Fruit fly (Drosophila melanogaster) whole organism, embryonic: Measurements from ENCODE around the gene mAChR-B.

Source experiments
- Antp ChIP-seq: fragments of 200-800 bp; sonication (Bioruptor generic); optimal IDR thresholded peaks from 3 replicates; lab custom pipeline; 2016; ENCODE audit warnings: missing biosample characterization, missing genetic modification characterization
- CG10274 ChIP-seq: fragments of 200-800 bp; sonication (Bioruptor generic); optimal IDR thresholded peaks from 3 replicates; lab custom pipeline; 2017; ENCODE audit warnings: missing biosample characterization, mild to moderate bottlenecking, missing genetic modification characterization
- CG1602 ChIP-seq: fragments of 200-800 bp; sonication (Bioruptor generic); optimal IDR thresholded peaks from 3 replicates; lab custom pipeline; 2016; ENCODE audit warnings: missing biosample characterization, missing genetic modification characterization
- CG1647 ChIP-seq: fragments of 200-800 bp; sonication (Bioruptor generic); optimal IDR thresholded peaks from 3 replicates; lab custom pipeline; 2016; ENCODE audit warnings: missing biosample characterization, missing genetic modification characterization
- CG2678 ChIP-seq: fragments of 200-800 bp; sonication (Bioruptor generic); optimal IDR thresholded peaks from 3 replicates; lab custom pipeline; 2019; ENCODE audit warnings: missing biosample characterization, mild to moderate bottlenecking, missing genetic modification characterization, moderate library complexity
- CG30403 ChIP-seq: fragments of 200-800 bp; sonication (Bioruptor generic); optimal IDR thresholded peaks from 3 replicates; lab custom pipeline; 2016; ENCODE audit warnings: missing biosample characterization, missing genetic modification characterization
- CG3065 ChIP-seq: fragments of 200-800 bp; sonication (Bioruptor generic); optimal IDR thresholded peaks from 2 replicates; lab custom pipeline; 2016; ENCODE audit warnings: missing biosample characterization, missing genetic modification characterization
- CG34376 ChIP-seq: fragments of 200-800 bp; sonication (Bioruptor generic); optimal IDR thresholded peaks from 2 replicates; lab custom pipeline; 2018; ENCODE audit warnings: missing biosample characterization, mild to moderate bottlenecking, missing genetic modification characterization
- CG4282 ChIP-seq: fragments of 200-800 bp; sonication (Bioruptor generic); optimal IDR thresholded peaks from 2 replicates; lab custom pipeline; 2016; ENCODE audit warnings: missing biosample characterization, missing genetic modification characterization
- CG4707 ChIP-seq: fragments of 200-800 bp; sonication (Bioruptor generic); optimal IDR thresholded peaks from 2 replicates; lab custom pipeline; 2018; ENCODE audit warnings: missing biosample characterization, mild to moderate bottlenecking, missing genetic modification characterization, moderate library complexity
- CG4854 ChIP-seq: fragments of 200-800 bp; sonication (Bioruptor generic); optimal IDR thresholded peaks from 2 replicates; lab custom pipeline; 2016; ENCODE audit warnings: missing biosample characterization, missing genetic modification characterization, inconsistent platforms
- CG5953 ChIP-seq: fragments of 200-800 bp; sonication (Bioruptor generic); IDR thresholded peaks from 2 replicates; pipeline ENCODE4 v1.3.6; 2022; ENCODE audit warnings: missing biosample characterization, missing genetic modification characterization
- CG6254 ChIP-seq: fragments of 200-800 bp; sonication (Bioruptor generic); optimal IDR thresholded peaks from 3 replicates; lab custom pipeline; 2017; ENCODE audit warnings: mild to moderate bottlenecking, missing biosample characterization, missing genetic modification reagents, missing genetic modification characterization
- CG6791 ChIP-seq: fragments of 200-800 bp; sonication (Bioruptor generic); IDR thresholded peaks from 3 replicates; pipeline ENCODE4 v1.3.6; 2022; ENCODE audit warnings: missing biosample characterization, missing genetic modification characterization; ENCODE audit not compliant: partially characterized antibody
- CG7271 ChIP-seq: fragments of 200-800 bp; sonication (Bioruptor generic); optimal IDR thresholded peaks from 2 replicates; lab custom pipeline; 2018; ENCODE audit warnings: missing biosample characterization, mild to moderate bottlenecking, missing genetic modification characterization, moderate library complexity
- CG8388 ChIP-seq: fragments of 200-800 bp; sonication (Bioruptor generic); optimal IDR thresholded peaks from 2 replicates; lab custom pipeline; 2019; ENCODE audit warnings: missing biosample characterization, mild to moderate bottlenecking, missing genetic modification characterization, moderate library complexity
- CG8478 ChIP-seq: fragments of >200 bp; optimal IDR thresholded peaks from 2 replicates; lab custom pipeline; 2018
- CG9437 ChIP-seq: fragments of 200-800 bp; sonication (Bioruptor generic); optimal IDR thresholded peaks from 2 replicates; lab custom pipeline; 2018; ENCODE audit warnings: missing biosample characterization, mild to moderate bottlenecking, missing genetic modification characterization
- CTCF ChIP-seq: fragments of 200-800 bp; sonication (Bioruptor generic); optimal IDR thresholded peaks from 2 replicates; lab custom pipeline; 2017; ENCODE audit warnings: missing biosample characterization, mild to moderate bottlenecking, missing genetic modification characterization, moderate library complexity
- CoRest ChIP-seq: fragments of 200-800 bp; sonication (Bioruptor generic); optimal IDR thresholded peaks from 3 replicates; lab custom pipeline; 2018; ENCODE audit warnings: missing biosample characterization, mild to moderate bottlenecking, missing genetic modification characterization, moderate library complexity
- Dek ChIP-seq: fragments of 200-800 bp; sonication (Bioruptor generic); optimal IDR thresholded peaks from 3 replicates; lab custom pipeline; 2019; ENCODE audit warnings: missing biosample characterization, mild to moderate bottlenecking, missing genetic modification characterization, moderate library complexity
- Dfd ChIP-seq, 2 experiments: fragments of >200 bp; optimal IDR thresholded peaks; 2 replicates each; lab custom pipeline; 2017; ENCODE audit warnings: missing biosample characterization in 2 of 2, missing genetic modification characterization in 2 of 2
- Doc3 ChIP-seq: fragments of 200-800 bp; sonication (Bioruptor generic); IDR thresholded peaks from 3 replicates; pipeline ENCODE4 v1.3.6; 2022; ENCODE audit warnings: missing biosample characterization, missing genetic modification characterization; ENCODE audit not compliant: partially characterized antibody
- E2f2 ChIP-seq: fragments of 200-800 bp; sonication (Bioruptor generic); IDR thresholded peaks from 2 replicates; pipeline ENCODE4 v1.3.6; 2022; ENCODE audit warnings: missing biosample characterization, missing genetic modification characterization
- Ets65A ChIP-seq: fragments of 200-800 bp; sonication (Bioruptor generic); peaks from one replicate; lab custom pipeline; 2016; ENCODE audit warnings: missing biosample characterization, missing genetic modification characterization
- HHEX ChIP-seq: fragments of 200-800 bp; sonication (Bioruptor generic); optimal IDR thresholded peaks from 3 replicates; lab custom pipeline; 2017; ENCODE audit warnings: missing biosample characterization, mild to moderate bottlenecking, missing genetic modification characterization, missing genetic modification reagents
- HLH3B ChIP-seq: fragments of 200-800 bp; sonication (Bioruptor generic); IDR thresholded peaks from 2 replicates; pipeline ENCODE4 v1.3.6; 2022; ENCODE audit warnings: missing biosample characterization, missing genetic modification characterization
- Side ChIP-seq: fragments of 200-800 bp; sonication (Bioruptor generic); optimal IDR thresholded peaks from 2 replicates; lab custom pipeline; 2016; ENCODE audit warnings: missing biosample characterization, missing genetic modification characterization
- Sox102F ChIP-seq: fragments of 200-800 bp; sonication (Bioruptor generic); optimal IDR thresholded peaks from 2 replicates; lab custom pipeline; 2018; ENCODE audit warnings: missing biosample characterization, mild to moderate bottlenecking, missing genetic modification characterization, moderate library complexity
- Spps ChIP-seq: fragments of 200-800 bp; sonication (Bioruptor generic); optimal IDR thresholded peaks from 2 replicates; lab custom pipeline; 2018; ENCODE audit warnings: missing biosample characterization, mild to moderate bottlenecking, missing genetic modification characterization
- Sry-δ ChIP-seq: fragments of 200-800 bp; sonication (Bioruptor generic); optimal IDR thresholded peaks from 2 replicates; lab custom pipeline; 2016; ENCODE audit warnings: missing biosample characterization, missing genetic modification characterization
- Trl ChIP-seq, 3 experiments: fragments of >200 bp in 2 of 3; fragments of 200-800 bp in 1 of 3; sonication (Bioruptor generic) in 1 of 3; optimal IDR thresholded peaks; 2 replicates in 1 of 3; 3 replicates in 2 of 3; lab custom pipeline; 2016 to 2017; ENCODE audit warnings: missing biosample characterization in 1 of 3, missing genetic modification characterization in 1 of 3
- bbx ChIP-seq: fragments of 200-800 bp; sonication (Bioruptor generic); IDR thresholded peaks from 2 replicates; pipeline ENCODE4 v1.3.6; 2022; ENCODE audit warnings: missing biosample characterization, missing genetic modification characterization; ENCODE audit not compliant: partially characterized antibody
- chn ChIP-seq: fragments of 200-800 bp; sonication (Bioruptor generic); optimal IDR thresholded peaks from 2 replicates; lab custom pipeline; 2016; ENCODE audit warnings: missing biosample characterization, missing genetic modification characterization
- dimm ChIP-seq: fragments of 200-800 bp; sonication (Bioruptor generic); IDR thresholded peaks from 2 replicates; pipeline ENCODE4 v1.3.6; 2022; ENCODE audit warnings: missing biosample characterization, missing genetic modification characterization
- dpn ChIP-seq, 2 experiments: fragments of 200-800 bp; sonication (Bioruptor generic); optimal IDR thresholded peaks; 3 replicates each; lab custom pipeline; 2016; ENCODE audit warnings: missing biosample characterization in 2 of 2, missing genetic modification characterization in 2 of 2
- gem ChIP-seq: fragments of 200-800 bp; sonication (Bioruptor generic); optimal IDR thresholded peaks from 2 replicates; lab custom pipeline; 2019; ENCODE audit warnings: missing biosample characterization, mild to moderate bottlenecking, missing genetic modification characterization, moderate library complexity
- hkb ChIP-seq, 2 experiments: fragments of 200-800 bp in 1 of 2; fragments of >200 bp in 1 of 2; sonication (Bioruptor generic) in 1 of 2; IDR thresholded peaks in 1 of 2; optimal IDR thresholded peaks in 1 of 2; 2 replicates each; pipeline versions ENCODE4 v1.3.6 to Lab custom; 2017 to 2022; ENCODE audit warnings: missing biosample characterization in 1 of 2, missing genetic modification characterization in 1 of 2
- kni ChIP-seq: fragments of 200-800 bp; sonication (Bioruptor generic); optimal IDR thresholded peaks from 3 replicates; lab custom pipeline; 2017; ENCODE audit warnings: mild to moderate bottlenecking, missing biosample characterization, missing genetic modification reagents, missing genetic modification characterization
- lov ChIP-seq, 2 experiments: fragments of 200-800 bp in 1 of 2; fragments of >200 bp in 1 of 2; sonication (Bioruptor generic) in 1 of 2; IDR thresholded peaks in 1 of 2; optimal IDR thresholded peaks in 1 of 2; 2 replicates in 1 of 2; 3 replicates in 1 of 2; pipeline versions ENCODE4 v1.3.6 to Lab custom; 2017 to 2022; ENCODE audit warnings: missing biosample characterization in 1 of 2, missing genetic modification characterization in 1 of 2
- nom ChIP-seq: fragments of 200-800 bp; sonication (Bioruptor generic); optimal IDR thresholded peaks from 2 replicates; lab custom pipeline; 2017; ENCODE audit warnings: missing biosample characterization, missing genetic modification characterization, mild to moderate bottlenecking, moderate library complexity, missing genetic modification reagents
- pho ChIP-seq: fragments of 200-800 bp; sonication (Bioruptor generic); optimal IDR thresholded peaks from 2 replicates; lab custom pipeline; 2016; ENCODE audit warnings: missing biosample characterization, missing genetic modification characterization
- rib ChIP-seq: fragments of 200-800 bp; sonication (Bioruptor generic); IDR thresholded peaks from 2 replicates; pipeline ENCODE4 v1.3.6; 2022; ENCODE audit warnings: missing biosample characterization, missing genetic modification characterization
- schlank ChIP-seq: fragments of 200-800 bp; sonication (Bioruptor generic); optimal IDR thresholded peaks from 2 replicates; lab custom pipeline; 2018; ENCODE audit warnings: missing biosample characterization, mild to moderate bottlenecking, missing genetic modification characterization
- sisA ChIP-seq: fragments of 200-800 bp; sonication (Bioruptor generic); IDR thresholded peaks from 2 replicates; pipeline ENCODE4 v1.3.6; 2022; ENCODE audit warnings: missing biosample characterization, missing genetic modification characterization
- tx ChIP-seq: fragments of 200-800 bp; sonication (Bioruptor generic); optimal IDR thresholded peaks from 2 replicates; lab custom pipeline; 2016; ENCODE audit warnings: missing biosample characterization, missing genetic modification characterization
- unpg ChIP-seq: fragments of 200-800 bp; sonication (Bioruptor generic); optimal IDR thresholded peaks from 3 replicates; lab custom pipeline; 2018; ENCODE audit warnings: missing biosample characterization, mild to moderate bottlenecking, missing genetic modification characterization, moderate library complexity

Gene mAChR-B

DNA sequence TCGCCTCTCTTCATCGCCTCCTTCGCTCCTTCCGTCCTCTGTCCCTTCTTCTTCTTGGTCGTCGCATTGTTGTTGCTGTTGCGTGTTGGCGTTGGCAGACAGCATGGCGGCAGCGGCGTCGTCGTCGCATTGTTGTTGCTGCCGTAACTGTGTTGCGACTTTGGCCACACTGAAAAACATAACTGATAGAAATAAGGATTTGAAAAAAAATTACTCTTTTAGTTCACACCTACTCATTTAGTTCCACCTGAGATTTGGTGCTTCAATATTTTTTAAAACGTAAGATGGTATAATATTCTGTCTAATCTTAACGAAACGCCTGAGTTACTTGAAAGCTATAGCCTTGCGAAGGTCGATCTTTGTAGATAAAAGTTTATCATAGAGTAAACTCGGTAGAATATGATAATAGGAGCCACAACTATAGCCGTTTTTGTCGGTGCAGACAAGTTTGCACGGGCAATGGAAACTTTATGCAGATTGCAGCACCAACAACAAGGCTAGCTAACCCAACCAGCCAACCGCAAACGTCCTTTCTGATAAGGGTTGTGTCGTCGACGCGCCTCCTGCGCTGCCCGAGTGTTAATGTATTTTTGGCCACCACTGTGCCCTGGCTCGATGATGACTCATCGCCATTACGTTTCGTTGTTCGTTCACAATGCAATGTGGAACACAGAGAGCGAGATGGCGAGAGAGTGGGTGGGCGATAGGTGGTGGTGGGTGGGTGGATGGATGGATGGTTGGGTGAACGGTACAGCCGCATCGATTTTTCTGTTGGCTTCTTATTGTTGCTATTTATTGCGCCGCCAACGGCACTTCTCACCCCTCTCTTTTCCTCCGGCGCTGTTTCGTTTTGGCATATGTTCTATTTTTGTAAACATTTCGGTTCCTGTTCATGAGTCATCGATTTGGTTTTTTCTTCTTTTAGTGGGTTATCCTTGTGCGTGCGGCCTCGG, 54.1 kb downstream of the mAChR-B start (continued):
- TF ChIP-seq CG4854 (GFP tag; lab: Kevin White, UChicago) (peak; percentile 76), HHEX (GFP tag; lab: Kevin White, UChicago) (peak; percentile 81), kni (GFP tag; lab: Kevin White, UChicago) (peak; percentile 14), Doc3 (GFP tag; lab: Robert Waterston, UW) (no peak), sisA (GFP tag; lab: Robert Waterston, UW) (peak; percentile 30), pho (GFP tag; lab: Kevin White, UChicago) (peak; percentile 85), Spps (tag; lab: Kevin White, UChicago) (no peak), CG8478 (lab: Kevin White, UChicago) (no peak), E2f2 (GFP tag; lab: Robert Waterston, UW) (peak; percentile 47), CG2678 (tag; lab: Kevin White, UChicago) (peak; percentile 89), Sox102F (GFP tag; lab: Kevin White, UChicago) (peak; percentile 83), Dfd (GFP tag; optimal IDR thresholded peaks at IDR 0.05; lab: Kevin White, UChicago) (no peak), hkb (optimal IDR thresholded peaks at IDR 0.05; lab: Kevin White, UChicago) (no peak), hkb (GFP tag; IDR thresholded peaks at IDR 0.05; lab: Robert Waterston, UW) (peak; percentile 78), CG30403 (GFP tag; lab: Kevin White, UChicago) (peak; percentile 89), CG7271 (tag; lab: Kevin White, UChicago) (no peak), bbx (0 out of 2 replicates have a peak, but pooled peaks have one; percentile 16), lov (optimal IDR thresholded peaks at IDR 0.05; lab: Kevin White, UChicago) (no peak), lov (GFP tag; IDR thresholded peaks at IDR 0.05; lab: Robert Waterston, UW) (no peak), CG9437 (peak; percentile 83), CG10274 (GFP tag; lab: Kevin White, UChicago) (peak; percentile 27), CG6254 (GFP tag; lab: Kevin White, UChicago) (peak; percentile 60), schlank (peak; percentile 21), CTCF (GFP tag; lab: Kevin White, UChicago) (peak; percentile 32), Ets65A (GFP tag; lab: Kevin White, UChicago) (peak; percentile 96), Dek (tag; lab: Kevin White, UChicago) (peak; percentile 66), HLH3B (peak; percentile 60), CG1647 (peak; percentile 74), CG4707 (GFP tag; lab: Kevin White, UChicago) (peak; percentile 50), Side (GFP tag; lab: Kevin White, UChicago) (peak; percentile 76), chn (GFP tag; lab: Kevin White, UChicago) (peak; percentile 46), unpg (GFP tag; lab: Kevin White, UChicago) (peak; percentile 83), CG1602 (peak; percentile 77), CG3065 (GFP tag; lab: Kevin White, UChicago) (peak; percentile 26), gem (peak; percentile 91), rib (no peak), Trl (optimal IDR thresholded peaks at IDR 0.05; lab: Kevin White, UChicago) (peak; percentile 18 to 25), Trl (GFP tag; optimal IDR thresholded peaks at IDR 0.05; lab: Kevin White, UChicago) (peak; percentile 73), CG8388 (GFP tag; lab: Kevin White, UChicago) (peak; percentile 83), Antp (peak; percentile 73), CoRest (peak; percentile 88), CG6791 (GFP tag; lab: Robert Waterston, UW) (no peak), CG4282 (GFP tag; lab: Kevin White, UChicago) (peak; percentile 40), Sry-δ (GFP tag; lab: Kevin White, UChicago) (peak; percentile 35), CG34376 (peak; percentile 57), nom (GFP tag; lab: Kevin White, UChicago) (peak; percentile 76), tx (peak; percentile 74), dpn (GFP tag; optimal IDR thresholded peaks at IDR 0.05; lab: Kevin White, UChicago) (peak; percentile 77 to 82), CG5953 (GFP tag; lab: Robert Waterston, UW) (0 out of 2 replicates have a peak, but pooled peaks have one; percentile 14), dimm (peak; percentile 25; the same call in 1 of the 2 replicates)
